Worm (Caenorhabditis elegans): ENCODE measurements around the gene smu-2.

smu-2 gene

ce11 chrII:3439244-3439698 lies 42.9 kb upstream of the smu-2 start:
- TF ChIP-seq bed-1 (GFP tag; IDR thresholded peaks at IDR 0.05) = no peak
- peak; percentile 11 for TF ChIP-seq snpc-3.4 (tag; optimal IDR thresholded peaks at IDR 0.05)
- peak; percentile 66 for TF ChIP-seq ztf-18 (tag; optimal IDR thresholded peaks at IDR 0.05)
- TF ChIP-seq T26A5.8 (tag; optimal IDR thresholded peaks at IDR 0.05) = peak; percentile 52
- no peak for TF ChIP-seq ztf-6 (GFP tag; IDR thresholded peaks at IDR 0.05)
- peak; percentile 81 for TF ChIP-seq F57A8.1 (GFP tag; optimal IDR thresholded peaks at IDR 0.05)
- peak; percentile 77 for TF ChIP-seq C17E4.6 (GFP tag; IDR thresholded peaks at IDR 0.05)
- TF ChIP-seq nhr-90 (tag; optimal IDR thresholded peaks at IDR 0.05) = peak; percentile 92
- peak; percentile 79 for TF ChIP-seq nhr-80 (tag; optimal IDR thresholded peaks at IDR 0.05)
- peak in 1 of 3 experiments; percentile 39 for TF ChIP-seq lin-35 (GFP tag; optimal IDR thresholded peaks at IDR 0.05)
- peak; percentile 27 for TF ChIP-seq tlf-1 (GFP tag; optimal IDR thresholded peaks at IDR 0.05)
- TF ChIP-seq aptf-3 (GFP tag; IDR thresholded peaks at IDR 0.05) = 0 out of 2 replicates have a peak, but pooled peaks have one; percentile 37
- TF ChIP-seq ztf-28 (GFP tag; IDR thresholded peaks at IDR 0.05) = no peak
- TF ChIP-seq somi-1 (GFP tag; optimal IDR thresholded peaks at IDR 0.05) = peak; percentile 68
- TF ChIP-seq nfya-2 (GFP tag; IDR thresholded peaks at IDR 0.05) = no peak
- TF ChIP-seq hlh-12 (tag; optimal IDR thresholded peaks at IDR 0.05) = no peak
- TF ChIP-seq hmg-1.2 (GFP tag; IDR thresholded peaks at IDR 0.05) = peak; percentile 74
- no peak for TF ChIP-seq lir-1 (GFP tag; conservative IDR thresholded peaks at IDR 0.05)
- TF ChIP-seq F49E8.2 (tag; optimal IDR thresholded peaks at IDR 0.05; ENCODE audit: insufficient read depth) = no peak
- peak; percentile 87 for TF ChIP-seq Y56A3A.18 (GFP tag; IDR thresholded peaks at IDR 0.05)
- 0 out of 2 replicates have a peak, but pooled peaks have one; percentile 54 for TF ChIP-seq ceh-58 (GFP tag; IDR thresholded peaks at IDR 0.05)
- TF ChIP-seq him-1 (tag; optimal IDR thresholded peaks at IDR 0.05) = peak; percentile 93
- TF ChIP-seq B0261.1 (tag; optimal IDR thresholded peaks at IDR 0.05) = peak; percentile 97
- peak; percentile 97 for TF ChIP-seq tbp1 (GFP tag; optimal IDR thresholded peaks at IDR 0.05)
- peak; percentile 55 for TF ChIP-seq madf-10 (tag; optimal IDR thresholded peaks at IDR 0.05)
- no peak for TF ChIP-seq Y53F4B.3 (GFP tag; IDR thresholded peaks at IDR 0.05)
- TF ChIP-seq rcor-1 (GFP tag; IDR thresholded peaks at IDR 0.05) = peak; percentile 43; the same call in 1 of the 2 replicates
- TF ChIP-seq akir-1 (GFP tag; optimal IDR thresholded peaks at IDR 0.05) = no peak
- TF ChIP-seq F39B2.1 (GFP tag; IDR thresholded peaks at IDR 0.05) = no peak
- peak; percentile 71 for TF ChIP-seq zim-3 (tag; optimal IDR thresholded peaks at IDR 0.05)
- no peak for TF ChIP-seq tbx-9 (tag; optimal IDR thresholded peaks at IDR 0.05; ENCODE audit: borderline replicate concordance)
- peak; percentile 33 for TF ChIP-seq ets-4 (GFP tag; optimal IDR thresholded peaks at IDR 0.05)
- peak; percentile 57; the same call in 1 of the 2 replicates for TF ChIP-seq ceh-100 (GFP tag; IDR thresholded peaks at IDR 0.05)
- TF ChIP-seq mes-4 (tag; optimal IDR thresholded peaks at IDR 0.05) = peak; percentile 40
- TF ChIP-seq D2030.7 (GFP tag; IDR thresholded peaks at IDR 0.05) = peak; percentile 86
- no peak for TF ChIP-seq lsy-27 (tag; optimal IDR thresholded peaks at IDR 0.05; ENCODE audit: borderline replicate concordance, insufficient read depth)
- TF ChIP-seq atf-7 (tag; optimal IDR thresholded peaks at IDR 0.05) = peak; percentile 75
- peak; percentile 74 for TF ChIP-seq athp-1 (tag; optimal IDR thresholded peaks at IDR 0.05)
- TF ChIP-seq F37B4.10 (GFP tag; IDR thresholded peaks at IDR 0.05) = no peak
- TF ChIP-seq egl-44 (GFP tag; IDR thresholded peaks at IDR 0.05) = peak; percentile 81; the same call in 1 of the 2 replicates
- no peak for TF ChIP-seq lag-1 (GFP tag; IDR thresholded peaks at IDR 0.05)
- no peak for TF ChIP-seq unc-62 (GFP tag; optimal IDR thresholded peaks at IDR 0.05)
- peak; percentile 25 to 54 for TF ChIP-seq let-607 (tag; optimal IDR thresholded peaks at IDR 0.05)
- TF ChIP-seq zfh-2 (GFP tag; conservative IDR thresholded peaks at IDR 0.05) = peak; percentile 92
- no peak for TF ChIP-seq F22D6.2 (tag; optimal IDR thresholded peaks at IDR 0.05)
- peak; percentile 80 for TF ChIP-seq T07F8.4 (tag; optimal IDR thresholded peaks at IDR 0.05)
- TF ChIP-seq unc-130 (GFP tag; optimal IDR thresholded peaks at IDR 0.05) = peak; percentile 19
- TF ChIP-seq ceh-27 (GFP tag; optimal IDR thresholded peaks at IDR 0.05) = peak; percentile 48

Data from whole organism, young adult.